Worm (Caenorhabditis elegans): ENCODE measurements around the gene Y17D7C.6.

DNA sequence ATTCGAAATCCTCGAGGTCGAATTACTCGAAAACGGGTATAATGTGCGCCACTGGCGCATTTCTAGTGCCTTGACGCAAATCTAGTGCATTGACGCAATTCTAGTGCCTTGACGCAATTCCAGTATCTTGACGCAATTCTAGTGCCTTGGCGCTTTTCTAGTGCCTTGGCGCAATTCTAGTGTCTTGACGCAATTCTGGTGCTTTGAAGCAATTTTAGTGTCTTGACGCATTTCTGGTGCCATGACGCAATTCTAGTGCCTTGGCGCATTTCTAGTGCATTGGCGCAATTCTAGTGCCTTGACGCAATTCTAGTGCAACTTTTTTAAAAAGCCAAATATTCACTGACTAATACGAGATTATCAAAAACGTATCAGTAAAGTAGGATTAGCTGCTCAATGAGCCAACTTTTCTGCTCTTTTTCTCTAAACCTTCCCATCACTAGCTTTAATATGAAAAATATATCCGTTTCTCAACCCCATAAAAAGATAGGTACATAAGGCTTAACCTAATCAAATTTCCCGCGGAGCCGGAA, 25.1 kb upstream of the Y17D7C.6 start, which contains the start of gene Y69H2.17:
- TF ChIP-seq hlh-15 (tag; optimal IDR thresholded peaks at IDR 0.05) (no peak), che-1 (tag; optimal IDR thresholded peaks at IDR 0.05) (no peak), pha-2 (tag; optimal IDR thresholded peaks at IDR 0.05) (no peak), tbx-7 (tag; optimal IDR thresholded peaks at IDR 0.05) (no peak), ceh-19 (GFP tag; optimal IDR thresholded peaks at IDR 0.05) (no peak), pqm-1 (tag; optimal IDR thresholded peaks at IDR 0.05) (no peak), ama-1 (optimal IDR thresholded peaks at IDR 0.05) (no peak), fkh-10 (GFP tag; optimal IDR thresholded peaks at IDR 0.05) (no peak), nfya-1 (tag; optimal IDR thresholded peaks at IDR 0.05) (no peak), tbx-2 (tag; optimal IDR thresholded peaks at IDR 0.05) (no peak), syd-9 (tag; optimal IDR thresholded peaks at IDR 0.05) (no peak), ceh-2 (tag; optimal IDR thresholded peaks at IDR 0.05) (no peak)

Data from whole organism, late embryonic.